Fruit fly (Drosophila melanogaster) whole organism, embryonic: ENCODE measurements around the gene Spn28Dc.

Source experiments
- Ada2b ChIP-seq: fragments of 200-800 bp; sonication (Bioruptor generic); IDR thresholded peaks from 2 replicates; pipeline ENCODE4 v1.3.6; 2022; ENCODE audit warnings: missing biosample characterization, missing genetic modification characterization
- Atf-2 ChIP-seq: fragments of 200-800 bp; sonication (Bioruptor generic); optimal IDR thresholded peaks from 2 replicates; lab custom pipeline; 2016; ENCODE audit warnings: missing biosample characterization, missing genetic modification characterization
- Blimp-1 ChIP-seq: fragments of 200-800 bp; sonication (Bioruptor generic); optimal IDR thresholded peaks from 3 replicates; lab custom pipeline; 2018; ENCODE audit warnings: missing biosample characterization, missing genetic modification characterization, mild to moderate bottlenecking, moderate library complexity, missing genetic modification reagents
- CG10654 ChIP-seq: fragments of 200-800 bp; sonication (Bioruptor generic); optimal IDR thresholded peaks from 2 replicates; lab custom pipeline; 2016; ENCODE audit warnings: missing biosample characterization, missing genetic modification characterization
- CG11085 ChIP-seq: fragments of 200-800 bp; sonication (Bioruptor generic); IDR thresholded peaks from 2 replicates; pipeline ENCODE4 v1.3.6; 2022; ENCODE audit warnings: missing biosample characterization, missing genetic modification characterization
- CG11723 ChIP-seq: fragments of 200-800 bp; sonication (Bioruptor generic); optimal IDR thresholded peaks from 2 replicates; lab custom pipeline; 2017; ENCODE audit warnings: missing biosample characterization, mild to moderate bottlenecking, missing genetic modification characterization
- CG14965 ChIP-seq: fragments of 200-800 bp; sonication (Bioruptor generic); optimal IDR thresholded peaks from 2 replicates; lab custom pipeline; 2016; ENCODE audit warnings: missing biosample characterization, missing genetic modification characterization, borderline replicate concordance
- CG1602 ChIP-seq: fragments of 200-800 bp; sonication (Bioruptor generic); optimal IDR thresholded peaks from 3 replicates; lab custom pipeline; 2016; ENCODE audit warnings: missing biosample characterization, missing genetic modification characterization
- CG1647 ChIP-seq: fragments of 200-800 bp; sonication (Bioruptor generic); optimal IDR thresholded peaks from 3 replicates; lab custom pipeline; 2016; ENCODE audit warnings: missing biosample characterization, missing genetic modification characterization
- CG17328 ChIP-seq: fragments of 200-800 bp; sonication (Bioruptor generic); IDR thresholded peaks from 2 replicates; pipeline ENCODE4 v1.3.6; 2022; ENCODE audit warnings: missing biosample characterization, missing genetic modification characterization
- CG17829 ChIP-seq: fragments of 200-800 bp; optimal IDR thresholded peaks from 2 replicates; lab custom pipeline; 2019; ENCODE audit warnings: missing biosample characterization, mild to moderate bottlenecking, missing genetic modification characterization, moderate library complexity
- CG31441 ChIP-seq: fragments of 200-800 bp; sonication (Bioruptor generic); IDR thresholded peaks from 2 replicates; pipeline ENCODE4 v1.3.6; 2022; ENCODE audit warnings: missing biosample characterization, missing genetic modification characterization
- CG3163 ChIP-seq: fragments of 200-800 bp; sonication (Bioruptor generic); optimal IDR thresholded peaks from 3 replicates; lab custom pipeline; 2016; ENCODE audit warnings: missing biosample characterization, missing genetic modification characterization
- CG33213 ChIP-seq: fragments of 200-800 bp; sonication (Bioruptor generic); optimal IDR thresholded peaks from 3 replicates; lab custom pipeline; 2016; ENCODE audit warnings: missing biosample characterization, missing genetic modification characterization
- CG3847 ChIP-seq: fragments of 200-800 bp; sonication (Bioruptor generic); IDR thresholded peaks from 2 replicates; pipeline ENCODE4 v1.3.6; 2022; ENCODE audit warnings: missing biosample characterization, missing genetic modification characterization
- CG3995 ChIP-seq: fragments of 200-800 bp; sonication (Bioruptor generic); optimal IDR thresholded peaks from 3 replicates; lab custom pipeline; 2016; ENCODE audit warnings: missing biosample characterization, missing genetic modification characterization
- CG6272 ChIP-seq: fragments of 200-800 bp; sonication (Bioruptor generic); IDR thresholded peaks from 2 replicates; pipeline ENCODE4 v1.3.6; 2022; ENCODE audit warnings: missing biosample characterization, missing genetic modification characterization
- CG6854 ChIP-seq: fragments of 200-800 bp; sonication (Bioruptor generic); optimal IDR thresholded peaks from 3 replicates; lab custom pipeline; 2017; ENCODE audit warnings: missing biosample characterization, mild to moderate bottlenecking, missing genetic modification characterization
- CG7839 ChIP-seq: fragments of 200-800 bp; sonication (Bioruptor generic); optimal IDR thresholded peaks from 3 replicates; lab custom pipeline; 2018; ENCODE audit warnings: missing biosample characterization, mild to moderate bottlenecking, missing genetic modification characterization, moderate library complexity
- CG7928 ChIP-seq: fragments of 200-800 bp; sonication (Bioruptor generic); optimal IDR thresholded peaks from 2 replicates; lab custom pipeline; 2017; ENCODE audit warnings: missing biosample characterization, mild to moderate bottlenecking, missing genetic modification characterization
- CG8924 ChIP-seq: fragments of 200-800 bp; optimal IDR thresholded peaks from 3 replicates; lab custom pipeline; 2019; ENCODE audit warnings: missing biosample characterization, mild to moderate bottlenecking, missing genetic modification characterization, moderate library complexity
- CG9727 ChIP-seq: fragments of 200-800 bp; sonication (Bioruptor generic); optimal IDR thresholded peaks from 3 replicates; lab custom pipeline; 2017; ENCODE audit warnings: missing biosample characterization, mild to moderate bottlenecking, missing genetic modification characterization
- CHES-1-like ChIP-seq: fragments of 200-800 bp; sonication (Bioruptor generic); optimal IDR thresholded peaks from 2 replicates; lab custom pipeline; 2016; ENCODE audit warnings: missing biosample characterization, missing genetic modification characterization
- D19A ChIP-seq: fragments of 200-800 bp; optimal IDR thresholded peaks from 3 replicates; lab custom pipeline; 2019; ENCODE audit warnings: missing biosample characterization, mild to moderate bottlenecking, missing genetic modification characterization, moderate library complexity
- Dek ChIP-seq: fragments of 200-800 bp; sonication (Bioruptor generic); optimal IDR thresholded peaks from 3 replicates; lab custom pipeline; 2019; ENCODE audit warnings: missing biosample characterization, mild to moderate bottlenecking, missing genetic modification characterization, moderate library complexity
- Elba2 ChIP-seq: fragments of 200-800 bp; sonication (Bioruptor generic); optimal IDR thresholded peaks from 3 replicates; lab custom pipeline; 2016; ENCODE audit warnings: missing biosample characterization, missing genetic modification characterization
- H15 ChIP-seq: fragments of 200-800 bp; sonication (Bioruptor generic); IDR thresholded peaks from 3 replicates; pipeline ENCODE4 v1.3.6; 2022; ENCODE audit warnings: missing biosample characterization, missing genetic modification characterization
- Kr ChIP-seq: fragments of 200-800 bp; sonication (Bioruptor generic); optimal IDR thresholded peaks from 2 replicates; lab custom pipeline; 2017; ENCODE audit warnings: missing biosample characterization, mild to moderate bottlenecking, missing genetic modification characterization
- MTF-1 ChIP-seq: fragments of 200-800 bp; sonication (Bioruptor generic); optimal IDR thresholded peaks from 2 replicates; lab custom pipeline; 2018; ENCODE audit warnings: missing biosample characterization, mild to moderate bottlenecking, missing genetic modification characterization, borderline replicate concordance
- Myb ChIP-seq: fragments of 200-800 bp; sonication (Bioruptor generic); optimal IDR thresholded peaks from 2 replicates; lab custom pipeline; 2016; ENCODE audit warnings: missing biosample characterization, missing genetic modification characterization
- Rfx ChIP-seq: fragments of 200-800 bp; sonication (Bioruptor generic); IDR thresholded peaks from 2 replicates; pipeline ENCODE4 v1.3.6; 2022; ENCODE audit warnings: missing biosample characterization, missing genetic modification characterization
- Six4 ChIP-seq: fragments of 200-800 bp; sonication (Bioruptor generic); optimal IDR thresholded peaks from 2 replicates; lab custom pipeline; 2016; ENCODE audit warnings: missing biosample characterization, missing genetic modification characterization
- Sox100B ChIP-seq: fragments of 200-800 bp; sonication (Bioruptor generic); optimal IDR thresholded peaks from 3 replicates; lab custom pipeline; 2018; ENCODE audit warnings: missing biosample characterization, mild to moderate bottlenecking, missing genetic modification characterization
- Sox102F ChIP-seq: fragments of 200-800 bp; sonication (Bioruptor generic); optimal IDR thresholded peaks from 2 replicates; lab custom pipeline; 2018; ENCODE audit warnings: missing biosample characterization, mild to moderate bottlenecking, missing genetic modification characterization, moderate library complexity
- Sry-δ ChIP-seq: fragments of 200-800 bp; sonication (Bioruptor generic); optimal IDR thresholded peaks from 2 replicates; lab custom pipeline; 2016; ENCODE audit warnings: missing biosample characterization, missing genetic modification characterization
- TFAM ChIP-seq: fragments of 200-800 bp; sonication (Bioruptor generic); optimal IDR thresholded peaks from 2 replicates; lab custom pipeline; 2017; ENCODE audit warnings: missing biosample characterization, missing genetic modification characterization, inconsistent platforms
- Tbp ChIP-seq: fragments of >200 bp; optimal IDR thresholded peaks from 2 replicates; lab custom pipeline; 2018; ENCODE audit warnings: missing biosample characterization, missing genetic modification characterization
- ac ChIP-seq: fragments of 200-800 bp; sonication (Bioruptor generic); optimal IDR thresholded peaks from 3 replicates; lab custom pipeline; 2017; ENCODE audit warnings: missing biosample characterization, mild to moderate bottlenecking, missing genetic modification characterization
- ara ChIP-seq: fragments of 200-800 bp; sonication (Bioruptor generic); IDR thresholded peaks from 2 replicates; pipeline ENCODE4 v1.3.6; 2022; ENCODE audit warnings: missing biosample characterization, missing genetic modification characterization
- chif ChIP-seq, 2 experiments: fragments of 200-800 bp; sonication (Bioruptor generic); optimal IDR thresholded peaks; 3 replicates each; lab custom pipeline; 2016; ENCODE audit warnings: missing biosample characterization in 2 of 2, missing genetic modification characterization in 2 of 2
- en ChIP-seq: fragments of 200-800 bp; sonication (Bioruptor generic); optimal IDR thresholded peaks from 2 replicates; lab custom pipeline; 2016; ENCODE audit warnings: missing biosample characterization, missing genetic modification characterization
- fd64A ChIP-seq: fragments of 200-800 bp; sonication (Bioruptor generic); optimal IDR thresholded peaks from 3 replicates; lab custom pipeline; 2018; ENCODE audit warnings: missing biosample characterization, mild to moderate bottlenecking, missing genetic modification characterization
- fru ChIP-seq: fragments of >200 bp; optimal IDR thresholded peaks from 2 replicates; lab custom pipeline; 2017
- gem ChIP-seq: fragments of 200-800 bp; sonication (Bioruptor generic); optimal IDR thresholded peaks from 2 replicates; lab custom pipeline; 2019; ENCODE audit warnings: missing biosample characterization, mild to moderate bottlenecking, missing genetic modification characterization, moderate library complexity
- gsb-n ChIP-seq: fragments of 200-800 bp; sonication (Bioruptor generic); optimal IDR thresholded peaks from 3 replicates; lab custom pipeline; 2018; ENCODE audit warnings: missing biosample characterization, mild to moderate bottlenecking, missing genetic modification characterization
- ken ChIP-seq: fragments of 200-800 bp; sonication (Bioruptor generic); IDR thresholded peaks from 3 replicates; pipeline ENCODE4 v1.3.6; 2022; ENCODE audit warnings: missing biosample characterization, missing genetic modification characterization
- p53 ChIP-seq: fragments of 200-800 bp; sonication (Bioruptor generic); optimal IDR thresholded peaks from 2 replicates; lab custom pipeline; 2016; ENCODE audit warnings: missing biosample characterization, missing genetic modification characterization
- phol ChIP-seq: fragments of 200-800 bp; sonication (Bioruptor generic); optimal IDR thresholded peaks from 3 replicates; lab custom pipeline; 2018; ENCODE audit warnings: missing biosample characterization, mild to moderate bottlenecking, missing genetic modification characterization, moderate library complexity
- row ChIP-seq: fragments of 200-800 bp; sonication (Bioruptor generic); IDR thresholded peaks from 3 replicates; pipeline ENCODE4 v1.3.6; 2022; ENCODE audit warnings: missing biosample characterization, missing genetic modification characterization
- sd ChIP-seq: fragments of 200-800 bp; sonication (Bioruptor generic); optimal IDR thresholded peaks from 3 replicates; lab custom pipeline; 2018; ENCODE audit warnings: missing biosample characterization, mild to moderate bottlenecking, missing genetic modification characterization, moderate library complexity
- sob ChIP-seq: fragments of 200-800 bp; sonication (Bioruptor generic); IDR thresholded peaks from 2 replicates; pipeline ENCODE4 v1.3.6; 2022; ENCODE audit warnings: missing biosample characterization, missing genetic modification characterization
- tll ChIP-seq, 2 experiments: fragments of 200-800 bp in 1 of 2; fragments of >200 bp in 1 of 2; sonication (Bioruptor generic) in 1 of 2; optimal IDR thresholded peaks; 2 replicates each; lab custom pipeline; 2017 to 2019; ENCODE audit warnings: missing biosample characterization in 2 of 2, missing genetic modification characterization in 2 of 2, mild to moderate bottlenecking in 1 of 2, moderate library complexity in 1 of 2
- trh ChIP-seq: fragments of 200-800 bp; sonication (Bioruptor generic); optimal IDR thresholded peaks from 2 replicates; lab custom pipeline; 2016; ENCODE audit warnings: missing biosample characterization, missing genetic modification characterization

Gene Spn28Dc

DNA sequence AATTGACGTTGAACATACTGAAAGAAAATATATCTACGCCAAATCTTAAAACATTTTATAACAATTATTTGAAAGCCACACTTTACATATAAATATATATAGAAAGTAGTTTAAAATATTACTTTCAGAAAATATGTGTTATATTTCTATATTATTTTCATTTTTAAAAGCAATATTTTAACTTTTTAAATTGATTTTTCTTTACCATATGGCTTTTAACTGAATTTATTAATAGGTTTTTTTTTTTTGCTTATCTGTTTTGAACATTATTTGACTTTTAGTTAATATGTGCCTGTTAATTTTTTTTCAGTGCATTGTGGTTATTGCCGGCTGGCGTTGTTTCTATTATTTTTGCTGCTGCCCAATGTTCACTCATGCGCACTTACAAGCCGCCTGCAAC is 39.0 kb downstream of the Spn28Dc start (continued):
- TF ChIP-seq CG3163 (GFP tag; lab: Kevin White, UChicago) (no peak), CG6272 (no peak), CG11723 (GFP tag; lab: Kevin White, UChicago) (no peak), CG1647 (GFP tag; lab: Kevin White, UChicago) (no peak), Rfx (GFP tag; lab: Robert Waterston, UW) (no peak), trh (GFP tag; lab: Kevin White, UChicago) (no peak), CG17328 (GFP tag; lab: Robert Waterston, UW) (no peak), Sox100B (peak; percentile 5), sob (GFP tag; lab: Robert Waterston, UW) (no peak), CG33213 (GFP tag; lab: Kevin White, UChicago) (no peak), CG6854 (GFP tag; lab: Kevin White, UChicago) (no peak), TFAM (GFP tag; lab: Kevin White, UChicago) (no peak), CG17829 (tag; lab: Kevin White, UChicago) (no peak), gsb-n (tag; lab: Kevin White, UChicago) (no peak), Blimp-1 (GFP tag; lab: Kevin White, UChicago) (peak; percentile 20), D19A (no peak), phol (peak; percentile 21), row (GFP tag; lab: Robert Waterston, UW) (peak; percentile 23; the same call in 1 of the 3 replicates), tll (GFP tag; optimal IDR thresholded peaks at IDR 0.05; lab: Kevin White, UChicago) (no peak), Dek (no peak), fd64A (no peak), H15 (no peak), ken (GFP tag; lab: Robert Waterston, UW) (no peak), CG3847 (GFP tag; lab: Robert Waterston, UW) (no peak), CHES-1-like (GFP tag; lab: Kevin White, UChicago) (no peak), CG7839 (tag; lab: Kevin White, UChicago) (peak; percentile 28), Sry-δ (GFP tag; lab: Kevin White, UChicago) (no peak), CG31441 (GFP tag; lab: Robert Waterston, UW) (peak; percentile 21; the same call in 1 of the 2 replicates), Elba2 (GFP tag; lab: Kevin White, UChicago) (no peak), sd (tag; lab: Kevin White, UChicago) (no peak), CG11085 (GFP tag; lab: Robert Waterston, UW) (no peak), Myb (no peak), Sox102F (GFP tag; lab: Kevin White, UChicago) (peak; percentile 4), p53 (GFP tag; lab: Kevin White, UChicago) (no peak), CG3995 (GFP tag; lab: Kevin White, UChicago) (no peak), CG7928 (no peak), MTF-1 (GFP tag; lab: Kevin White, UChicago) (no peak), Tbp (GFP tag; lab: Kevin White, UChicago) (no peak), gem (tag; lab: Kevin White, UChicago) (peak; percentile 53), en (GFP tag; lab: Kevin White, UChicago) (no peak), ac (GFP tag; lab: Kevin White, UChicago) (no peak), Kr (no peak), ara (GFP tag; lab: Robert Waterston, UW) (no peak), Atf-2 (GFP tag; lab: Kevin White, UChicago) (no peak), CG8924 (tag; lab: Kevin White, UChicago) (no peak), CG10654 (no peak), Ada2b (GFP tag; lab: Robert Waterston, UW) (no peak), chif (GFP tag; optimal IDR thresholded peaks at IDR 0.05; lab: Kevin White, UChicago) (no peak), fru (lab: Kevin White, UChicago) (no peak), Six4 (GFP tag; lab: Kevin White, UChicago) (no peak), CG14965 (GFP tag; lab: Kevin White, UChicago) (no peak), CG9727 (no peak), CG1602 (GFP tag; lab: Kevin White, UChicago) (no peak)
